Worm (Caenorhabditis elegans) whole organism, L2 larva: ENCODE data around the gene W04D2.4.

ENCODE experiments used
- ceh-16 ChIP-seq: fragments of 150-350 bp; optimal IDR thresholded peaks from 2 replicates; lab custom pipeline; 2014; ENCODE audit warnings: missing biosample characterization, missing genetic modification characterization
- egl-27 ChIP-seq: sonication (generic microtip); optimal IDR thresholded peaks from 3 replicates; lab custom pipeline; 2017; ENCODE audit warnings: missing biosample characterization, missing genetic modification reagents, missing genetic modification characterization
- nhr-6 ChIP-seq: fragments of 150-350 bp; optimal IDR thresholded peaks from 2 replicates; lab custom pipeline; 2014; ENCODE audit warnings: missing biosample characterization, missing genetic modification characterization
- peb-1 ChIP-seq: fragments of 150-350 bp; optimal IDR thresholded peaks from 2 replicates; lab custom pipeline; 2014; ENCODE audit warnings: missing biosample characterization, missing genetic modification characterization
- snpc-4 ChIP-seq: fragments of 150-350 bp; optimal IDR thresholded peaks from 2 replicates; lab custom pipeline; 2014; ENCODE audit warnings: missing biosample characterization, missing genetic modification characterization

ce11 chrV:12497725-12498263, at the start of gene W04D2.4, which contains the start of gene rbm-25:
- no peak for TF ChIP-seq ceh-16 (tag; lab: Kevin White, UChicago)
- TF ChIP-seq peb-1 (tag; lab: Kevin White, UChicago), result no peak
- TF ChIP-seq snpc-4 (tag; lab: Kevin White, UChicago), result peak; percentile 88
- TF ChIP-seq egl-27 (tag; lab: Kevin White, UChicago), result peak; percentile 66
- TF ChIP-seq nhr-6, result no peak
